Worm (Caenorhabditis elegans): ENCODE results near the gene F56B3.6.

DNA sequence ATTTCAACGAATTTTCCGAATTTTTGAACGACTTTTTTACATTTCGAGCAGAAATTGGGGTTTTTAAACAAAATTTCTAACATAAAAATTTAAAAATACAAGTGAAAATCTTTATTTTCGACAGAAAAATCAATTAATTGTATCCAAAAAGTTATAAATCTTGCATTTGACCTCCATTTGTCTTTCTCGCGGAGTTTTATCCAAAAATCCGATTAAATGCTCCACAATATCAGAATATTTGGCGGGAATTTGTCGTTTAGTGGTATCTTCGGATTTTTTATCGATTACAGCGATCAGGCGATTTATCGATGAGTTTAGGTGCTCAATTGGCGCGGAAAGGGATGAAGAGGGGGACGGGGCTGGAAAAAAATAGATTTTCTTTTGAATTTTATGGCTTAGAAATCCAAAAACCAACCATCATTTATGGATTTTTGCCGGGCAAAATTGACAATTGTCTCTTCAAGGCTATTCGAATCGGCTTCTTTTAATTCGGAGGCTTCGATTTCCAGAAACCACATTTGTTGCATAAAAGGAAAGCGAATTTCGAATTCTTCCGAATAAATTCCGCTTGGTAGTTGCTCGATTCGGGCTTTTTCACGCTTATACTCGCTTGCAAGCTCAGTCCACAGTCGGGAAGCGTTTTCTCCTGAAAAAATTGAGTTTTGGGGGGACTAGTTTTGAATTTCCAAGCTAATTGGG, 42.6 kb downstream of the F56B3.6 start:
- TF ChIP-seq nhr-10 (tag; optimal IDR thresholded peaks at IDR 0.05) (no peak), nhr-25 (tag; optimal IDR thresholded peaks at IDR 0.05; ENCODE audit: borderline replicate concordance, insufficient read depth) (no peak), unc-39 (tag; optimal IDR thresholded peaks at IDR 0.05) (no peak)

Data from whole organism, L4 larva.